Fruit fly (Drosophila melanogaster) whole organism, embryonic: Measurements from ENCODE around the gene Pka-C3.

Experiments used
- CG10565 ChIP-seq: fragments of 200-800 bp; sonication (Bioruptor generic); optimal IDR thresholded peaks from 3 replicates; lab custom pipeline; 2016; ENCODE audit warnings: missing biosample characterization, mild to moderate bottlenecking, missing genetic modification characterization
- CG10979 ChIP-seq: fragments of 200-800 bp; sonication (Bioruptor generic); optimal IDR thresholded peaks from 2 replicates; lab custom pipeline; 2018; ENCODE audit warnings: missing biosample characterization, mild to moderate bottlenecking, missing genetic modification characterization, moderate library complexity
- CG11723 ChIP-seq: fragments of 200-800 bp; sonication (Bioruptor generic); optimal IDR thresholded peaks from 2 replicates; lab custom pipeline; 2017; ENCODE audit warnings: missing biosample characterization, mild to moderate bottlenecking, missing genetic modification characterization
- CG13424 ChIP-seq: fragments of 200-800 bp; sonication (Bioruptor generic); optimal IDR thresholded peaks from 2 replicates; lab custom pipeline; 2019; ENCODE audit warnings: missing biosample characterization, mild to moderate bottlenecking, missing genetic modification characterization, moderate library complexity
- CG15601 ChIP-seq: fragments of 200-800 bp; sonication (Bioruptor generic); optimal IDR thresholded peaks from 3 replicates; lab custom pipeline; 2019; ENCODE audit warnings: missing biosample characterization, mild to moderate bottlenecking, missing genetic modification characterization, moderate library complexity
- CG17328 ChIP-seq: fragments of 200-800 bp; sonication (Bioruptor generic); IDR thresholded peaks from 2 replicates; pipeline ENCODE4 v1.3.6; 2022; ENCODE audit warnings: missing biosample characterization, missing genetic modification characterization
- CG18764 ChIP-seq: fragments of 200-800 bp; sonication (Bioruptor generic); optimal IDR thresholded peaks from 3 replicates; lab custom pipeline; 2016; ENCODE audit warnings: missing biosample characterization, missing genetic modification characterization
- CG34224 ChIP-seq: fragments of 200-800 bp; sonication (Bioruptor generic); IDR thresholded peaks from 3 replicates; pipeline ENCODE4 v1.3.6; 2022; ENCODE audit warnings: missing biosample characterization, missing genetic modification characterization; ENCODE audit not compliant: partially characterized antibody
- CG43689 ChIP-seq: fragments of 200-800 bp; sonication (Bioruptor generic); IDR thresholded peaks from 2 replicates; pipeline ENCODE4 v1.3.6; 2022; ENCODE audit warnings: missing biosample characterization, missing genetic modification characterization
- CG4404 ChIP-seq: fragments of 200-800 bp; sonication (Bioruptor generic); IDR thresholded peaks from 2 replicates; pipeline ENCODE4 v1.3.6; 2022; ENCODE audit warnings: missing biosample characterization, missing genetic modification characterization
- CG4820 ChIP-seq: fragments of 200-800 bp; sonication (Bioruptor generic); optimal IDR thresholded peaks from 3 replicates; lab custom pipeline; 2016; ENCODE audit warnings: missing biosample characterization, missing genetic modification characterization
- CG7987 ChIP-seq: fragments of 200-800 bp; sonication (Bioruptor generic); optimal IDR thresholded peaks from 2 replicates; lab custom pipeline; 2018; ENCODE audit warnings: missing biosample characterization, mild to moderate bottlenecking, missing genetic modification characterization, moderate library complexity
- CG8281 ChIP-seq: fragments of 200-800 bp; sonication (Bioruptor generic); optimal IDR thresholded peaks from 2 replicates; lab custom pipeline; 2018; ENCODE audit warnings: missing biosample characterization, mild to moderate bottlenecking, missing genetic modification characterization, moderate library complexity
- CG9215 ChIP-seq: fragments of 200-800 bp; sonication (Bioruptor generic); IDR thresholded peaks from 2 replicates; pipeline ENCODE4 v1.3.6; 2022; ENCODE audit warnings: missing biosample characterization, missing genetic modification characterization
- CG9876 ChIP-seq: fragments of 200-800 bp; sonication (Bioruptor generic); optimal IDR thresholded peaks from 2 replicates; lab custom pipeline; 2016; ENCODE audit warnings: missing biosample characterization, missing genetic modification characterization
- CoRest ChIP-seq: fragments of 200-800 bp; sonication (Bioruptor generic); optimal IDR thresholded peaks from 3 replicates; lab custom pipeline; 2018; ENCODE audit warnings: missing biosample characterization, mild to moderate bottlenecking, missing genetic modification characterization, moderate library complexity
- Drgx ChIP-seq: fragments of 200-800 bp; sonication (Bioruptor generic); IDR thresholded peaks from 2 replicates; pipeline ENCODE4 v1.3.6; 2022; ENCODE audit warnings: missing biosample characterization, missing genetic modification characterization
- E2f1 ChIP-seq: fragments of 200-800 bp; sonication (Bioruptor generic); IDR thresholded peaks from 2 replicates; pipeline ENCODE4 v1.3.6; 2022; ENCODE audit warnings: missing biosample characterization, missing genetic modification characterization
- E2f2 ChIP-seq: fragments of 200-800 bp; sonication (Bioruptor generic); IDR thresholded peaks from 2 replicates; pipeline ENCODE4 v1.3.6; 2022; ENCODE audit warnings: missing biosample characterization, missing genetic modification characterization
- ERR ChIP-seq: fragments of 200-800 bp; sonication (Bioruptor generic); optimal IDR thresholded peaks from 2 replicates; lab custom pipeline; 2016; ENCODE audit warnings: missing biosample characterization, missing genetic modification characterization
- HLH3B ChIP-seq: fragments of 200-800 bp; sonication (Bioruptor generic); IDR thresholded peaks from 2 replicates; pipeline ENCODE4 v1.3.6; 2022; ENCODE audit warnings: missing biosample characterization, missing genetic modification characterization
- HmgD ChIP-seq: fragments of 200-800 bp; sonication (Bioruptor generic); optimal IDR thresholded peaks from 3 replicates; lab custom pipeline; 2016; ENCODE audit warnings: missing biosample characterization, missing genetic modification characterization
- Hr78 ChIP-seq, 2 experiments: fragments of 200-800 bp in 1 of 2; fragments of >200 bp in 1 of 2; sonication (Bioruptor generic) in 1 of 2; optimal IDR thresholded peaks; 2 replicates each; lab custom pipeline; 2017 to 2019; ENCODE audit warnings: missing biosample characterization in 2 of 2, missing genetic modification characterization in 2 of 2, mild to moderate bottlenecking in 1 of 2, moderate library complexity in 1 of 2
- Jarid2 ChIP-seq: fragments of 200-800 bp; sonication (Bioruptor generic); optimal IDR thresholded peaks from 3 replicates; lab custom pipeline; 2017; ENCODE audit warnings: mild to moderate bottlenecking, missing biosample characterization, missing genetic modification reagents, missing genetic modification characterization
- Lpt ChIP-seq: fragments of >200 bp; optimal IDR thresholded peaks from 2 replicates; lab custom pipeline; 2018; ENCODE audit warnings: missing biosample characterization, missing genetic modification characterization
- MESR4 ChIP-seq: fragments of 200-800 bp; sonication (Bioruptor generic); optimal IDR thresholded peaks from 2 replicates; lab custom pipeline; 2018; ENCODE audit warnings: missing biosample characterization, mild to moderate bottlenecking, missing genetic modification characterization, moderate library complexity
- NFAT ChIP-seq: fragments of 200-800 bp; sonication (Bioruptor generic); IDR thresholded peaks from 2 replicates; pipeline ENCODE4 v1.3.6; 2022; ENCODE audit warnings: missing biosample characterization, missing genetic modification characterization
- Oli ChIP-seq: fragments of 200-800 bp; sonication (Bioruptor generic); optimal IDR thresholded peaks from 2 replicates; lab custom pipeline; 2018; ENCODE audit warnings: missing biosample characterization, mild to moderate bottlenecking, missing genetic modification characterization, moderate library complexity
- Poxn ChIP-seq: fragments of 200-800 bp; sonication (Bioruptor generic); IDR thresholded peaks from 2 replicates; pipeline ENCODE4 v1.3.6; 2022; ENCODE audit warnings: missing biosample characterization, missing genetic modification characterization
- Side ChIP-seq: fragments of 200-800 bp; sonication (Bioruptor generic); optimal IDR thresholded peaks from 2 replicates; lab custom pipeline; 2016; ENCODE audit warnings: missing biosample characterization, missing genetic modification characterization
- Six4 ChIP-seq: fragments of 200-800 bp; sonication (Bioruptor generic); optimal IDR thresholded peaks from 2 replicates; lab custom pipeline; 2016; ENCODE audit warnings: missing biosample characterization, missing genetic modification characterization
- al ChIP-seq: fragments of 200-800 bp; sonication (Bioruptor generic); IDR thresholded peaks from 2 replicates; pipeline ENCODE4 v1.3.6; 2022; ENCODE audit warnings: missing biosample characterization, missing genetic modification characterization
- ap ChIP-seq: fragments of 200-800 bp; sonication (Bioruptor generic); IDR thresholded peaks from 2 replicates; pipeline ENCODE4 v1.3.6; 2022; ENCODE audit warnings: missing biosample characterization, missing genetic modification characterization
- az2 ChIP-seq: fragments of 200-800 bp; sonication (Bioruptor generic); optimal IDR thresholded peaks from 3 replicates; lab custom pipeline; 2016; ENCODE audit warnings: missing biosample characterization, missing genetic modification characterization
- cas ChIP-seq: fragments of 200-800 bp; sonication (Bioruptor generic); IDR thresholded peaks from 2 replicates; pipeline ENCODE4 v1.3.6; 2022; ENCODE audit warnings: missing biosample characterization, missing genetic modification characterization
- caup ChIP-seq: fragments of 200-800 bp; sonication (Bioruptor generic); optimal IDR thresholded peaks from 3 replicates; lab custom pipeline; 2017; ENCODE audit warnings: missing biosample characterization, mild to moderate bottlenecking, missing genetic modification characterization, moderate library complexity; ENCODE audit not compliant: severe bottlenecking
- cwo ChIP-seq: fragments of 200-800 bp; sonication (Bioruptor generic); optimal IDR thresholded peaks from 3 replicates; lab custom pipeline; 2017; ENCODE audit warnings: missing biosample characterization, missing genetic modification characterization, mild to moderate bottlenecking, moderate library complexity, missing genetic modification reagents
- dati ChIP-seq: fragments of 200-800 bp; sonication (Bioruptor generic); IDR thresholded peaks from 2 replicates; pipeline ENCODE4 v1.3.6; 2022; ENCODE audit warnings: missing biosample characterization, missing genetic modification characterization
- fu2 ChIP-seq: fragments of 200-800 bp; sonication (Bioruptor generic); optimal IDR thresholded peaks from 2 replicates; lab custom pipeline; 2016; ENCODE audit warnings: missing biosample characterization, missing genetic modification characterization
- gt ChIP-seq: fragments of 200-800 bp; sonication (Bioruptor generic); IDR thresholded peaks from 2 replicates; pipeline ENCODE4 v1.3.6; 2022; ENCODE audit warnings: missing biosample characterization, missing genetic modification characterization
- lbe ChIP-seq: fragments of 200-800 bp; sonication (Bioruptor generic); optimal IDR thresholded peaks from 2 replicates; lab custom pipeline; 2016; ENCODE audit warnings: missing biosample characterization, mild to moderate bottlenecking, missing genetic modification characterization
- mam ChIP-seq: fragments of 200-800 bp; sonication (Bioruptor generic); optimal IDR thresholded peaks from 3 replicates; lab custom pipeline; 2016; ENCODE audit warnings: missing biosample characterization, missing genetic modification characterization
- mirr ChIP-seq: fragments of 200-800 bp; sonication (Bioruptor generic); optimal IDR thresholded peaks from 3 replicates; lab custom pipeline; 2018; ENCODE audit warnings: missing biosample characterization, mild to moderate bottlenecking, missing genetic modification characterization
- mld ChIP-seq: fragments of 200-800 bp; sonication (Bioruptor generic); IDR thresholded peaks from 3 replicates; pipeline ENCODE4 v1.3.6; 2022; ENCODE audit warnings: missing biosample characterization, missing genetic modification characterization; ENCODE audit not compliant: partially characterized antibody
- nau ChIP-seq: fragments of 200-800 bp; sonication (Bioruptor generic); optimal IDR thresholded peaks from 3 replicates; lab custom pipeline; 2017; ENCODE audit warnings: missing biosample characterization, mild to moderate bottlenecking, missing genetic modification characterization, missing genetic modification reagents
- ro ChIP-seq: fragments of 200-800 bp; sonication (Bioruptor generic); IDR thresholded peaks from 2 replicates; pipeline ENCODE4 v1.3.6; 2022; ENCODE audit warnings: missing biosample characterization, missing genetic modification characterization
- stc ChIP-seq: fragments of 200-800 bp; sonication (Bioruptor generic); IDR thresholded peaks from 2 replicates; pipeline ENCODE4 v1.3.6; 2022; ENCODE audit warnings: missing biosample characterization, missing genetic modification characterization
- toy ChIP-seq: fragments of 200-800 bp; sonication (Bioruptor generic); IDR thresholded peaks from 2 replicates; pipeline ENCODE4 v1.3.6; 2022; ENCODE audit warnings: missing biosample characterization, missing genetic modification characterization
- z ChIP-seq: fragments of 200-800 bp; sonication (Bioruptor generic); IDR thresholded peaks from 3 replicates; pipeline ENCODE4 v1.3.6; 2022; ENCODE audit warnings: missing biosample characterization, missing genetic modification characterization
- zen2 ChIP-seq: fragments of 200-800 bp; sonication (Bioruptor generic); IDR thresholded peaks from 3 replicates; pipeline ENCODE4 v1.3.6; 2022; ENCODE audit warnings: missing biosample characterization, missing genetic modification characterization; ENCODE audit not compliant: partially characterized antibody

The Pka-C3 gene

dm6 chr3L:15967588-15968500 is 13.2 kb upstream of the Pka-C3 start, which contains the start of the genes Brr2 and CG10516 (continued):
- TF ChIP-seq CG17328: no peak
- no peak for TF ChIP-seq CG4404 (GFP tag; lab: Robert Waterston, UW)
- TF ChIP-seq nau (GFP tag; lab: Kevin White, UChicago): no peak
- no peak for TF ChIP-seq ro
- TF ChIP-seq E2f1: no peak
- peak; percentile 27; the same call in 1 of the 3 replicates for TF ChIP-seq CG34224 (GFP tag; lab: Robert Waterston, UW)
- TF ChIP-seq mld (GFP tag; lab: Robert Waterston, UW): no peak
- TF ChIP-seq lbe (GFP tag; lab: Kevin White, UChicago): no peak
- TF ChIP-seq CG43689 (GFP tag; lab: Robert Waterston, UW): no peak
- no peak for TF ChIP-seq toy (GFP tag; lab: Robert Waterston, UW)
- peak; percentile 13 for TF ChIP-seq Six4 (GFP tag; lab: Kevin White, UChicago)
- TF ChIP-seq CG9876 (GFP tag; lab: Kevin White, UChicago): no peak
- TF ChIP-seq E2f2 (GFP tag; lab: Robert Waterston, UW): peak; percentile 94
- no peak for TF ChIP-seq CG10565 (GFP tag; lab: Kevin White, UChicago)
- TF ChIP-seq dati (GFP tag; lab: Robert Waterston, UW): no peak
- peak; percentile 49 for TF ChIP-seq CG13424 (tag; lab: Kevin White, UChicago)
- TF ChIP-seq ap (GFP tag; lab: Robert Waterston, UW): peak; percentile 5; the same call in 1 of the 2 replicates
- TF ChIP-seq Lpt (GFP tag; lab: Kevin White, UChicago): no peak
- no peak for TF ChIP-seq mirr (GFP tag; lab: Kevin White, UChicago)
- TF ChIP-seq CG8281: no peak
- no peak for TF ChIP-seq az2 (GFP tag; lab: Kevin White, UChicago)
- TF ChIP-seq CG4820 (GFP tag; lab: Kevin White, UChicago): no peak
- no peak for TF ChIP-seq mam (GFP tag; lab: Kevin White, UChicago)
- peak; percentile 23 for TF ChIP-seq HmgD (GFP tag; lab: Kevin White, UChicago)
- TF ChIP-seq stc (GFP tag; lab: Robert Waterston, UW): no peak
- TF ChIP-seq Drgx: no peak
- no peak for TF ChIP-seq Jarid2 (GFP tag; lab: Kevin White, UChicago)
- TF ChIP-seq Poxn (GFP tag; lab: Robert Waterston, UW): no peak
- TF ChIP-seq Oli (tag; lab: Kevin White, UChicago): no peak
- no peak for TF ChIP-seq CG10979 (tag; lab: Kevin White, UChicago)
- no peak for TF ChIP-seq CG11723 (GFP tag; lab: Kevin White, UChicago)
- no peak for TF ChIP-seq al (GFP tag; lab: Robert Waterston, UW)
- TF ChIP-seq CG18764 (GFP tag; lab: Kevin White, UChicago): no peak
- no peak for TF ChIP-seq cwo (GFP tag; lab: Kevin White, UChicago)
- TF ChIP-seq cas (GFP tag; lab: Robert Waterston, UW): no peak
- no peak for TF ChIP-seq zen2 (GFP tag; lab: Robert Waterston, UW)
- TF ChIP-seq fu2 (GFP tag; lab: Kevin White, UChicago): no peak
- no peak for TF ChIP-seq CoRest (tag; lab: Kevin White, UChicago)
- no peak for TF ChIP-seq ERR (GFP tag; lab: Kevin White, UChicago)
- no peak for TF ChIP-seq HLH3B (GFP tag; lab: Robert Waterston, UW)
- no peak for TF ChIP-seq CG9215 (GFP tag; lab: Robert Waterston, UW)
- no peak for TF ChIP-seq CG15601
- no peak for TF ChIP-seq CG7987 (GFP tag; lab: Kevin White, UChicago)
- no peak for TF ChIP-seq gt
- TF ChIP-seq Side (GFP tag; lab: Kevin White, UChicago): no peak
- peak; percentile 38 for TF ChIP-seq MESR4
- TF ChIP-seq caup (GFP tag; lab: Kevin White, UChicago): no peak
- no peak for TF ChIP-seq z (GFP tag; lab: Robert Waterston, UW)
- no peak for TF ChIP-seq NFAT
- no peak for TF ChIP-seq Hr78 (GFP tag; optimal IDR thresholded peaks at IDR 0.05; lab: Kevin White, UChicago)
